Worm (Caenorhabditis elegans) whole organism, early embryonic: Measurements from ENCODE around the gene btb-6.

Source experiments
- B0310.2 ChIP-seq: sonication (generic microtip); optimal IDR thresholded peaks from 2 replicates; lab custom pipeline; 2016; ENCODE audit warnings: mild to moderate bottlenecking, missing genetic modification characterization, missing compliant biosample characterization
- F13C5.2 ChIP-seq: sonication (generic microtip); optimal IDR thresholded peaks from 2 replicates; lab custom pipeline; 2017; ENCODE audit warnings: mild to moderate bottlenecking, missing genetic modification characterization, inconsistent platforms, missing compliant biosample characterization
- aly-1 ChIP-seq: sonication (generic microtip); optimal IDR thresholded peaks from 2 replicates; lab custom pipeline; 2016; ENCODE audit warnings: missing genetic modification characterization, missing compliant biosample characterization
- ama-1 ChIP-seq: fragments of 150-350 bp; optimal IDR thresholded peaks from 2 replicates; lab custom pipeline; 2014
- ceh-13 ChIP-seq: fragments of 200-800 bp; sonication (Bioruptor generic); optimal IDR thresholded peaks from 2 replicates; lab custom pipeline; 2018; ENCODE audit warnings: mild to moderate bottlenecking, missing genetic modification characterization, missing compliant biosample characterization
- ceh-36 ChIP-seq: sonication (generic microtip); optimal IDR thresholded peaks from 2 replicates; lab custom pipeline; 2016; ENCODE audit warnings: missing genetic modification characterization, inconsistent platforms, missing compliant biosample characterization
- ets-7 ChIP-seq: sonication (generic microtip); optimal IDR thresholded peaks from 2 replicates; lab custom pipeline; 2016; ENCODE audit warnings: missing genotype, missing genetic modification characterization, missing compliant biosample characterization
- flt-1 ChIP-seq: fragments of 200-800 bp; sonication (Bioruptor generic); IDR thresholded peaks from 2 replicates; pipeline ENCODE4 v1.3.6; 2022; ENCODE audit warnings: missing genetic modification characterization, missing compliant biosample characterization
- hmbx-1 ChIP-seq: sonication (generic microtip); optimal IDR thresholded peaks from 2 replicates; lab custom pipeline; 2016; ENCODE audit warnings: mild to moderate bottlenecking, missing genetic modification characterization, missing compliant biosample characterization
- hmg-4 ChIP-seq: fragments of 200-800 bp; sonication (Bioruptor generic); optimal IDR thresholded peaks from 2 replicates; lab custom pipeline; 2018; ENCODE audit warnings: mild to moderate bottlenecking, missing genetic modification characterization, missing compliant biosample characterization
- hnd-1 ChIP-seq: sonication (generic microtip); optimal IDR thresholded peaks from 2 replicates; lab custom pipeline; 2016; ENCODE audit warnings: missing genetic modification characterization, missing compliant biosample characterization
- pes-1 ChIP-seq: fragments of 200-800 bp; sonication (Bioruptor generic); IDR thresholded peaks from 2 replicates; pipeline ENCODE4 v1.3.6; 2022; ENCODE audit warnings: missing genetic modification reagents, missing genetic modification characterization, missing compliant biosample characterization
- scrt-1 ChIP-seq: fragments of 200-800 bp; sonication (Bioruptor generic); IDR thresholded peaks from 2 replicates; pipeline ENCODE4 v1.3.6; 2022; ENCODE audit warnings: missing genetic modification characterization, missing compliant biosample characterization
- sea-1 ChIP-seq: fragments of 200-800 bp; sonication (Bioruptor generic); conservative IDR thresholded peaks from 2 replicates; pipeline ENCODE4 v1.3.6; 2022; ENCODE audit warnings: missing genetic modification characterization, missing compliant biosample characterization
- tbx-11 ChIP-seq: fragments of 200-800 bp; sonication (Bioruptor generic); IDR thresholded peaks from 2 replicates; pipeline ENCODE4 v1.3.6; 2022; ENCODE audit warnings: missing genetic modification characterization, missing compliant biosample characterization
- tbx-37 ChIP-seq: fragments of 200-800 bp; sonication (Bioruptor generic); conservative IDR thresholded peaks from 2 replicates; pipeline ENCODE4 v1.3.6; 2022; ENCODE audit warnings: missing genetic modification reagents, missing genetic modification characterization, missing compliant biosample characterization
- tra-4 ChIP-seq: sonication (generic microtip); optimal IDR thresholded peaks from 2 replicates; lab custom pipeline; 2017; ENCODE audit warnings: missing genetic modification characterization, missing compliant biosample characterization

Gene btb-6

DNA sequence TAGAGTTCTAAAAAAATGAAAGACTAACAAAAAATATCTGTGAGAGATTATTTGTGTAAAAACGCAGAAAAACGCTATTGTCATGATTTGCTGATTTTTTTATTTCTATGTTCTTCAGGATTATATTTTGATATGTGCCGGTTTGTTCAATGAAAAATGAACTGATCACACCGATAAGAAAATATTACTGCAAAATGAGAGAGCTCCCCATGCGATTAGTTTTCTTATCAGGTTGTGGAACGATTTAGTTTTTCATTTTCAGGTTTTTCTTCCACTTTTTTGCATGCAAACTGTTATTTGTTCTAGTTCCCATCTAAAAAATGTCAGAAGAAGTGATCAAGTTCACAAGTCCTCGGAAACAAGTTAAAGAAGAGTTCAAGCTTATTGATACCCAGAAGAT is 13.2 kb downstream of the btb-6 start, which contains the start of gene btb-9:
Gene btb-9 (plus strand): TSS at position 254 of the 400 bp plus-strand sequence.
- TF ChIP-seq hmg-4 (no peak), ceh-13 (GFP tag; lab: Kevin White, UChicago) (no peak), ets-7 (no peak)

DNA sequence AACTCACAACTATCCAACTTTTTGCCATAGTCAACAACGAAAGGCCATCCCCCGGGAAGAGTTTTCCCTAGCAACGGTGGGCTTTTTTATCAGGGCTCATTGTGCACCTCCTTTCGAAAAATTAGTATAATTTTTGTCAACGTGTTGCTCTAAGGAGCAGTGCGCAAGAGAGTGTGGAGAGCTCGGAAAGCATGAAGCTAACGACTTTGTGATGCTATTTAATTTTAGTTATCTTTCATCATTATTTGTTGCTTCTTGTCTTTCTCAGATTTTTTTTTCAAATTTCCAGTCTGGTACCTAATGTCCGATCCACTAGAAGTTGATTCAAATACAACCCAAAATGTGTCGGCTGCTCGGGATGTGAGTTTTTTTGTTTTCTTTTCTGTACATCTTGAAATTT is 15.0 kb downstream of the btb-6 start, which contains the start of gene ceh-81:
Gene ceh-81 (plus strand): TSS at position 301 of the 400 bp plus-strand sequence.
- TF ChIP-seq ama-1, result no peak
- no peak for TF ChIP-seq tbx-37 (GFP tag; lab: Robert Waterston, UW)
- TF ChIP-seq hnd-1 (tag; lab: Kevin White, UChicago), result no peak
- no peak for TF ChIP-seq flt-1 (GFP tag; lab: Robert Waterston, UW)
- TF ChIP-seq tra-4 (tag; lab: Kevin White, UChicago), result no peak
- TF ChIP-seq ceh-36 (tag; lab: Kevin White, UChicago), result no peak

DNA sequence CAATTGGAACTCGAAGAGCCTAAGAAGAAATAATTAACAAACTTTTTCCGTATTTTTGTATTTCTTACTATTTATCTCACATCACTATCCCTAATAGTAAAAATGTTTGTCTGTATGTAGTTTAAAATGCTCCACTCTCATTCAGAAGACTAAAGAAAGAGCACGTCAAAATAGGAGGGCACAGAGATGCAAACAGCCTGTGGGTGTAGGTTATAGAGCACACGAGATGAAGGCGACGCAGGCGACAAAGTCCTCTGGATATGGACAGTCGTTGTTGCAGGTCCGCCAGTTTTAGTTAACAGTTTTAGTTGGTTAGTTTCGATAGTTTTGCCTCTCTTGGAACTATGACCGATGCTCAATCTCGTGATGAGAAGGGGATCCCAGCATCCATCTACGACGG is 16.8 kb downstream of the btb-6 start, which contains the start of gene ceh-82:
Gene ceh-82 (plus strand): TSS at position 301 of the 400 bp plus-strand sequence.
- no peak for TF ChIP-seq scrt-1 (GFP tag; lab: Robert Waterston, UW)
- TF ChIP-seq F13C5.2 (tag; lab: Kevin White, UChicago), result no peak
- TF ChIP-seq tbx-11, result no peak
- TF ChIP-seq tra-4 (tag; lab: Kevin White, UChicago), result no peak
- TF ChIP-seq sea-1 (GFP tag; lab: Robert Waterston, UW), result no peak
- TF ChIP-seq aly-1 (tag; lab: Kevin White, UChicago), result no peak

DNA sequence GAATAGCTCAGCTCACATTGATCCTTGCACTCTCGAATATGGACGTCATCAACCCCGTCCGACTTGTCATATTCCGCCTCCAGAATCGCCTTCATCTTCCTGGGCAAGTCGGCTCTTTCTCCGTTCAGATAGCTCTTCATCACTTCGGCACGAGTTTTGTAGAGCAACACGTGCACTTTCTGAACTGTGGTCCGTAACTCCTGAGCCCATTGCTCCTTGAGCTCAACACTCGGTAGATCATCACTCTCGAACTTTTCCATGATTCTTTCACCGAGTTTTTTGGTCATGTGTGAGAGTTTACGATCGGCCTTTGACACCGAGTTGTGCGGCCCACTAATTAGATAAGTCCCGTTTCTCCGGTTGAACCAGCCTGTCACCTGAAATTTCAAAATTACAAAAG is 20.0 kb downstream of the btb-6 start:
- TF ChIP-seq F13C5.2 (tag; lab: Kevin White, UChicago) (no peak), hnd-1 (tag; lab: Kevin White, UChicago) (no peak), tbx-37 (GFP tag; lab: Robert Waterston, UW) (no peak), sea-1 (GFP tag; lab: Robert Waterston, UW) (no peak), flt-1 (GFP tag; lab: Robert Waterston, UW) (no peak), B0310.2 (tag; lab: Kevin White, UChicago) (no peak), tbx-11 (no peak), ceh-13 (GFP tag; lab: Kevin White, UChicago) (no peak), hmbx-1 (tag; lab: Kevin White, UChicago) (no peak), aly-1 (tag; lab: Kevin White, UChicago) (no peak), scrt-1 (GFP tag; lab: Robert Waterston, UW) (no peak), ets-7 (no peak), pes-1 (no peak)

DNA sequence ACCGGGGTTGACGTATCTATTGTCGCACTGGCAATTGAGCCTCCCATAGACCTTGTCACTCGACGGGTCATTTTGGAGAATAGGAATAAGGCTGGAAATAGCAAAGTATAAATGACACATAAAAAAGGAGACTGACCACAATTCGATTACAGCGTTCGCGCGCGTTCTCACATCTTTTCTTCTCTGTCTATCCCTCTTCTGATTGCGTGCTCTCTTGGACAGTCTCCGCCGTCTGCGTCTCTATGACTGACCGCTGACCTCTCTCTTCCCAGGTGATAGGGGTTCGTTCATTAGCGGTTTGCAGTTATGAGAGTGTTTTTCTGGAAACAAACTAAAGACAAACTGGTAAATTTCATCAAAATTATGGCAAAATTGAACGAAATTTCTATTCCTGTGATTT is 21.2 kb downstream of the btb-6 start, which contains the start of gene ceh-83:
Gene ceh-83 (minus strand): TSS at position 181 of the 400 bp plus-strand sequence.
- TF ChIP-seq hmg-4 (no peak), tra-4 (tag; lab: Kevin White, UChicago) (no peak), hnd-1 (tag; lab: Kevin White, UChicago) (no peak), ets-7 (no peak), hmbx-1 (tag; lab: Kevin White, UChicago) (no peak), ceh-13 (GFP tag; lab: Kevin White, UChicago) (no peak), scrt-1 (GFP tag; lab: Robert Waterston, UW) (no peak), pes-1 (no peak), aly-1 (tag; lab: Kevin White, UChicago) (no peak), F13C5.2 (tag; lab: Kevin White, UChicago) (no peak), B0310.2 (tag; lab: Kevin White, UChicago) (no peak), flt-1 (GFP tag; lab: Robert Waterston, UW) (no peak), sea-1 (GFP tag; lab: Robert Waterston, UW) (no peak), tbx-11 (no peak)

DNA sequence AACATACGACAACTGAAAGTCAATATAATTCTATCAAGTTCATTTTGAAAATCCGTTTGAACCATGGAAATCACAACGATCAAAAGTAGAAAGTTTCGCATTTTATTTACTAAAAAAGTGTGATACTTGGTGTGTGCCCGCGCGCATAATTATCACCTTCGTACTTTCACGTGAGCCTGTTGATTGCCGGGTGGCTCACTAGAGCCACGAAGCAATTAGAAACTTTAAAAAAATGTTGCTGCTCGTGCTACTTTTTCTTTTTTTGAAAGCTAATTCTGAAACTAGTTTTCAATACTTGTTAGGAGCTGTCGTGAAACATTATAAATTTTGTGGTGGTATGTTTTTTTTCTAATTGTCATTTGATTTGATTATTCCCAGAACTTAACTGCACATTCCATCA is 23.7 kb downstream of the btb-6 start, which contains the start of the genes irld-9 and irld-33:
Gene irld-9 (minus strand): TSS at position 101 of the 400 bp plus-strand sequence.
Gene irld-33 (plus strand): TSS at position 209 of the 400 bp plus-strand sequence.
- no peak for TF ChIP-seq hmg-4
- TF ChIP-seq ceh-13 (GFP tag; lab: Kevin White, UChicago), result no peak
- TF ChIP-seq scrt-1 (GFP tag; lab: Robert Waterston, UW), result no peak
- no peak for TF ChIP-seq ceh-36 (tag; lab: Kevin White, UChicago)
- TF ChIP-seq hnd-1 (tag; lab: Kevin White, UChicago), result no peak
- no peak for TF ChIP-seq aly-1 (tag; lab: Kevin White, UChicago)
- TF ChIP-seq B0310.2 (tag; lab: Kevin White, UChicago), result no peak
- no peak for TF ChIP-seq ets-7
- no peak for TF ChIP-seq F13C5.2 (tag; lab: Kevin White, UChicago)
- TF ChIP-seq ama-1, result no peak
- TF ChIP-seq tra-4 (tag; lab: Kevin White, UChicago), result no peak
- TF ChIP-seq tbx-37 (GFP tag; lab: Robert Waterston, UW), result no peak
- TF ChIP-seq pes-1, result no peak
- no peak for TF ChIP-seq flt-1 (GFP tag; lab: Robert Waterston, UW)
- no peak for TF ChIP-seq sea-1 (GFP tag; lab: Robert Waterston, UW)
- TF ChIP-seq tbx-11, result no peak
- TF ChIP-seq hmbx-1 (tag; lab: Kevin White, UChicago), result no peak

DNA sequence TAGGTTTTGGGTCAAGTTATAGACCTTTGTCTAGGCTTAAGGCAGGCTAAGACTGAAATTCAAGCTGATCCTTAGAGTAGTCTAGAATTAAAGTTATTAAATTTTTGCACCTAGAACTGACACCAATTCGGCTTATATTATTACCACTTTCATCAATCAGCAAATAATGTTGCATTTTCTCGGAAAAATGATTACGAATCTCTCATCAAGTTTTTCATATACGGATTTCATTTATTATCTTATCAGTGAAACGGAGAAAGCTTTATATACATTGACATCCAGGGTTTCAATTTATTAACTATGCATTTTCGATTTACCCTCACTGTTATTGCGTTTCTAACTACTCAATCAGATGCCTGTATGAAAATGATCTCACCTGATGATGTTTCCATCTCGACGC is 26.1 kb downstream of the btb-6 start, which contains the start of gene K07G6.1:
Gene K07G6.1 (plus strand): TSS at position 301 of the 400 bp plus-strand sequence.
- TF ChIP-seq sea-1 (GFP tag; lab: Robert Waterston, UW), result no peak
- no peak for TF ChIP-seq hmbx-1 (tag; lab: Kevin White, UChicago)
- TF ChIP-seq pes-1, result no peak
- no peak for TF ChIP-seq flt-1 (GFP tag; lab: Robert Waterston, UW)
- no peak for TF ChIP-seq ama-1
- no peak for TF ChIP-seq aly-1 (tag; lab: Kevin White, UChicago)
- TF ChIP-seq ceh-13 (GFP tag; lab: Kevin White, UChicago), result no peak

DNA sequence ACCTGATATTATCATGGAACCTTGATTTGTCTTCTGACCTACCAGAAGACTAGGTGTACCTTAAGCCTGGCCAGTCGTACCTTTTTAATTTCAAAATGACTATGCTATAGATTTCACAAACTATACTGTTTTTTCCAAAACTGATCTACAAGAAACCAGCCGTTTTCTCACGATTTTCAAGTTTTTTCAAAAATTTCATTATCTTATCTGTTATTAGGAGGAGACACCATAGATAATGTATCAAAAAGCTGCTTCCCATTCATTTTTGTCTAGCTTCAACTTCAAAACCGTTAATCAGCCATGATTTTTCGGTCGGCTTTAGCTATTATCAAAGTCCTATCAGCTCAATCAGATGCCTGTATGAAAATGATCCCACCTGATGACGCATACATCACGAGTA is 27.4 kb downstream of the btb-6 start, which contains the start of gene F36H5.12:
Gene F36H5.12 (plus strand): TSS at position 301 of the 400 bp plus-strand sequence.
- TF ChIP-seq aly-1 (tag; lab: Kevin White, UChicago) (no peak), tbx-37 (GFP tag; lab: Robert Waterston, UW) (no peak), ama-1 (no peak), ceh-13 (GFP tag; lab: Kevin White, UChicago) (no peak), scrt-1 (GFP tag; lab: Robert Waterston, UW) (no peak), B0310.2 (tag; lab: Kevin White, UChicago) (no peak), flt-1 (GFP tag; lab: Robert Waterston, UW) (no peak), pes-1 (no peak), ceh-36 (tag; lab: Kevin White, UChicago) (no peak), sea-1 (GFP tag; lab: Robert Waterston, UW) (no peak), ets-7 (no peak), hmbx-1 (tag; lab: Kevin White, UChicago) (no peak), hmg-4 (no peak), hnd-1 (tag; lab: Kevin White, UChicago) (no peak), tra-4 (tag; lab: Kevin White, UChicago) (no peak)
